Worm (Caenorhabditis elegans) whole organism, late embryonic: ENCODE data around the gene C17B7.5.

Experiments
- C08G9.2 ChIP-seq: sonication (generic microtip); optimal IDR thresholded peaks from 2 replicates; lab custom pipeline; 2016; ENCODE audit warnings: mild to moderate bottlenecking, missing genetic modification characterization, moderate library complexity, missing compliant biosample characterization
- C38D4.7 ChIP-seq: fragments of 200-800 bp; sonication (Bioruptor generic); optimal IDR thresholded peaks from 2 replicates; lab custom pipeline; 2018; ENCODE audit warnings: mild to moderate bottlenecking, missing genetic modification characterization, moderate library complexity, missing compliant biosample characterization
- K02D7.2 ChIP-seq: sonication (generic microtip); optimal IDR thresholded peaks from 2 replicates; lab custom pipeline; 2017; ENCODE audit warnings: mild to moderate bottlenecking, missing genetic modification characterization, missing compliant biosample characterization
- Y22D7AL.16 ChIP-seq: sonication (generic microtip); optimal IDR thresholded peaks from 2 replicates; lab custom pipeline; 2016; ENCODE audit warnings: missing genetic modification characterization, missing compliant biosample characterization
- ahr-1 ChIP-seq: sonication (generic microtip); optimal IDR thresholded peaks from 2 replicates; lab custom pipeline; 2016; ENCODE audit warnings: missing genetic modification characterization, missing compliant biosample characterization
- ceh-14 ChIP-seq: sonication (generic microtip); optimal IDR thresholded peaks from 2 replicates; lab custom pipeline; 2016; ENCODE audit warnings: missing genotype, missing genetic modification characterization, missing compliant biosample characterization
- ceh-31 ChIP-seq: sonication (generic microtip); optimal IDR thresholded peaks from 2 replicates; lab custom pipeline; 2016; ENCODE audit warnings: missing genetic modification characterization, missing compliant biosample characterization
- ceh-45 ChIP-seq: fragments of 200-800 bp; sonication (Bioruptor generic); IDR thresholded peaks from 2 replicates; pipeline ENCODE4 v1.3.6; 2022; ENCODE audit warnings: missing genetic modification reagents, missing genetic modification characterization, missing compliant biosample characterization
- ceh-6 ChIP-seq: fragments of 200-800 bp; sonication (Bioruptor generic); optimal IDR thresholded peaks from 2 replicates; lab custom pipeline; 2018; ENCODE audit warnings: mild to moderate bottlenecking, missing genetic modification characterization, missing compliant biosample characterization
- ceh-9 ChIP-seq: sonication (generic microtip); optimal IDR thresholded peaks from 2 replicates; lab custom pipeline; 2016; ENCODE audit warnings: mild to moderate bottlenecking, missing genetic modification characterization, inconsistent platforms, missing compliant biosample characterization
- dve-1 ChIP-seq: sonication (generic microtip); optimal IDR thresholded peaks from 2 replicates; lab custom pipeline; 2017; ENCODE audit warnings: antibody characterized with exemption, mild to moderate bottlenecking, missing genetic modification characterization, missing compliant biosample characterization
- eyg-1 ChIP-seq: sonication (generic microtip); optimal IDR thresholded peaks from 2 replicates; lab custom pipeline; 2016; ENCODE audit warnings: missing genotype, missing genetic modification characterization, missing compliant biosample characterization
- fax-1 ChIP-seq: sonication (generic microtip); optimal IDR thresholded peaks from 2 replicates; lab custom pipeline; 2016; ENCODE audit warnings: missing genotype, missing genetic modification characterization, missing compliant biosample characterization
- fkh-6 ChIP-seq: sonication (generic microtip); optimal IDR thresholded peaks from 2 replicates; lab custom pipeline; 2016; ENCODE audit warnings: missing genetic modification characterization, missing compliant biosample characterization
- hlh-15 ChIP-seq: sonication (generic microtip); optimal IDR thresholded peaks from 2 replicates; lab custom pipeline; 2016; ENCODE audit warnings: missing genetic modification characterization, missing compliant biosample characterization
- hlh-30 ChIP-seq: sonication (generic microtip); optimal IDR thresholded peaks from 2 replicates; lab custom pipeline; 2017; ENCODE audit warnings: antibody characterized with exemption, missing genetic modification characterization, missing compliant biosample characterization; ENCODE audit not compliant: insufficient read depth
- lin-11 ChIP-seq: fragments of 200-800 bp; sonication (Bioruptor generic); optimal IDR thresholded peaks from 2 replicates; lab custom pipeline; 2018; ENCODE audit warnings: mild to moderate bottlenecking, missing genetic modification characterization, missing compliant biosample characterization
- madf-2 ChIP-seq: sonication (generic microtip); optimal IDR thresholded peaks from 2 replicates; lab custom pipeline; 2017; ENCODE audit warnings: missing genetic modification characterization, missing compliant biosample characterization
- mec-3 ChIP-seq: sonication (generic microtip); optimal IDR thresholded peaks from 2 replicates; lab custom pipeline; 2016; ENCODE audit warnings: borderline replicate concordance, missing genetic modification characterization, missing compliant biosample characterization
- nhr-11 ChIP-seq: fragments of 150-350 bp; optimal IDR thresholded peaks from 2 replicates; lab custom pipeline; 2014; ENCODE audit warnings: missing biosample characterization, missing genetic modification characterization
- odd-2 ChIP-seq: sonication (generic microtip); optimal IDR thresholded peaks from 2 replicates; lab custom pipeline; 2017; ENCODE audit warnings: antibody characterized with exemption, mild to moderate bottlenecking, missing genetic modification characterization, missing compliant biosample characterization
- pag-3 ChIP-seq: sonication (generic microtip); optimal IDR thresholded peaks from 2 replicates; lab custom pipeline; 2016; ENCODE audit warnings: missing compliant biosample characterization, missing genetic modification characterization, borderline replicate concordance
- pat-9 ChIP-seq: fragments of 200-800 bp; sonication (Bioruptor generic); optimal IDR thresholded peaks from 2 replicates; lab custom pipeline; 2018; ENCODE audit warnings: mild to moderate bottlenecking, missing genetic modification characterization, moderate library complexity, missing compliant biosample characterization
- pax-1 ChIP-seq: fragments of 150-350 bp; optimal IDR thresholded peaks from 2 replicates; lab custom pipeline; 2014; ENCODE audit warnings: missing biosample characterization, missing genetic modification characterization
- pqm-1 ChIP-seq: sonication (generic microtip); optimal IDR thresholded peaks from 2 replicates; lab custom pipeline; 2016; ENCODE audit warnings: missing genetic modification characterization, missing compliant biosample characterization
- pros-1 ChIP-seq: fragments of 150-350 bp; optimal IDR thresholded peaks from 2 replicates; lab custom pipeline; 2014; ENCODE audit warnings: missing biosample characterization, missing genetic modification reagents, missing genetic modification characterization
- sox-4 ChIP-seq: sonication (generic microtip); optimal IDR thresholded peaks from 2 replicates; lab custom pipeline; 2017; ENCODE audit warnings: mild to moderate bottlenecking, missing genetic modification characterization, inconsistent platforms, missing compliant biosample characterization
- syd-9 ChIP-seq: sonication (generic microtip); optimal IDR thresholded peaks from 2 replicates; lab custom pipeline; 2016; ENCODE audit warnings: mild to moderate bottlenecking, missing genetic modification characterization, moderate library complexity, missing compliant biosample characterization
- tbx-2 ChIP-seq: sonication (generic microtip); optimal IDR thresholded peaks from 2 replicates; lab custom pipeline; 2016; ENCODE audit warnings: missing genetic modification characterization, missing compliant biosample characterization
- ttx-3 ChIP-seq: sonication (generic microtip); optimal IDR thresholded peaks from 2 replicates; lab custom pipeline; 2016; ENCODE audit warnings: missing genetic modification reagents, missing genetic modification characterization, missing compliant biosample characterization
- unc-3 ChIP-seq, 2 experiments: fragments of 200-800 bp in 1 of 2; sonication (Bioruptor generic) in 1 of 2; sonication (generic microtip) in 1 of 2; conservative IDR thresholded peaks in 1 of 2; optimal IDR thresholded peaks in 1 of 2; 2 replicates each; pipeline versions ENCODE4 v1.3.6 to Lab custom; 2016 to 2022; ENCODE audit warnings: missing compliant biosample characterization in 2 of 2, missing genetic modification characterization in 2 of 2, missing genetic modification reagents in 1 of 2
- unc-55 ChIP-seq: sonication (generic microtip); optimal IDR thresholded peaks from 2 replicates; lab custom pipeline; 2017; ENCODE audit warnings: missing biosample characterization, missing genetic modification reagents, missing genetic modification characterization
- zip-5 ChIP-seq: sonication (generic microtip); optimal IDR thresholded peaks from 2 replicates; lab custom pipeline; 2016; ENCODE audit warnings: missing genetic modification characterization, missing compliant biosample characterization
- ztf-16 ChIP-seq: sonication (generic microtip); optimal IDR thresholded peaks from 2 replicates; lab custom pipeline; 2017; ENCODE audit warnings: missing genetic modification characterization, missing compliant biosample characterization

C17B7.5 gene

DNA sequence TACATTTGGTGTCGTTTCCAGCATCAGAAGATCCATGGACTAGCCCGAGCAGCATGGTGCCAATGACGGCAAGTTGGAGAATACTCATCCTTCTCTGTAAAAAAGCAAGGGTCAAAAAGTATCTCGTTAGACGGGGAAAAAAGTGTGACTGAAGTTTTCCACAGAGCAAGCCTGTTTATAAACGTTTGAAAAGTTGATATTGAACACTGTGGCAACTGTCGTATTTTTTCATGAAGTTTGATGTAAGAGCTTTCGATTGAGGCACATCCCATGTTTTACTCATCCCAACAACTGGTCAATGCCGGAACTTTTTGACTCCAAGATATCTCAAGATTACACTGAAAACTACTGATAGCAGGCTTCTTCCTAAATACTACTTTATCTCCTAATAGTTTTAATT is 14.5 kb upstream of the C17B7.5 start, which contains the start of gene F35F10.13 (continued):
- TF ChIP-seq nhr-11 (tag; lab: Kevin White, UChicago): no peak

DNA sequence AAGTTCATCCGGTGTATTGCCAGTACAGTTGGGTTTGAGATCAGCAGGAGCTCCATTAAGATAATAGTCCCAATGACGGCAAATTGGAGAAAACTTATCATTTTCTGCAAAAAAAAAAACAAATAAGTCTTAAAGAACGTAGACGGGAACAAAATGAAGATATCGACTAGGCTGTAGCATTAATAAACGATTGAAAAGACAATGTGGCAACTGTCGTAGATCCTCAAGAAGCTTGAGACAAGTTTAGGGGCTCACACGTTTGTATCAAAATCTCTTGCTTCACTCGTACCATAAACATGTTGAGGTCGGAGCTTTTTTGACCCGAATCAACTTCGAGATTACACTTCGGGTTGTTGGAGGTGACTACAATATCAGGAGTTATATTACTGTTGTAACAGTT is 13.4 kb upstream of the C17B7.5 start, which contains the start of gene F35F10.14:
TSS of gene F35F10.14 (minus strand) at position 101 of the 400 bp plus-strand sequence.
- no peak for TF ChIP-seq syd-9 (tag; lab: Kevin White, UChicago)
- TF ChIP-seq ceh-14 (tag; lab: Kevin White, UChicago): no peak
- no peak for TF ChIP-seq ceh-31 (tag; lab: Kevin White, UChicago)
- no peak for TF ChIP-seq odd-2 (tag; lab: Kevin White, UChicago)
- no peak for TF ChIP-seq mec-3 (tag; lab: Kevin White, UChicago)
- TF ChIP-seq C08G9.2 (tag; lab: Kevin White, UChicago): no peak
- TF ChIP-seq pqm-1 (tag; lab: Kevin White, UChicago): no peak
- no peak for TF ChIP-seq sox-4 (tag; lab: Kevin White, UChicago)
- TF ChIP-seq ztf-16: no peak
- no peak for TF ChIP-seq ahr-1 (tag; lab: Kevin White, UChicago)
- no peak for TF ChIP-seq C38D4.7 (GFP tag; lab: Kevin White, UChicago)

DNA sequence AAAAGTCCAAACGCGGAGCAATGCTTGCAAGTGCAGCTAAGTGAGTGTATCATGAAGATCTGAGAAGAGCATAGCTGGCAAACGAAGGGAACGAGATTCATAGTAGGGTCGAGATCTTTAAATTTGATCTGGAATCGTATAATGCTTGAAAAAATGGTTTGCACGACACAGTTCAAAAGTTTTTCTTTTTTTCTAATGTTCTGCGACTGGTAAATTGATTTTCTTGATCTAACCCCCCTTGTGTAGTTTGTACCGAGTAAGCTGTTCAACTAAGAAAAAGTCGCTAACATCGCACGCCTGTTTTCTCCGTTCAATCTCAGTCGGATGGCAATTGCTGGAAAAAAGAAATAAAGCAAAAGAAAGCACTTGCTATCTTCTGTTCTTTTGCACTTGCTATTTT is 13.0 kb upstream of the C17B7.5 start, which contains the start of gene C17B7.14:
TSS of gene C17B7.14 (minus strand) at position 101 of the 400 bp plus-strand sequence.
- TF ChIP-seq nhr-11 (tag; lab: Kevin White, UChicago) (no peak), fkh-6 (tag; lab: Kevin White, UChicago) (no peak), Y22D7AL.16 (tag; lab: Kevin White, UChicago) (no peak), zip-5 (no peak), unc-55 (GFP tag; lab: Kevin White, UChicago) (no peak), sox-4 (tag; lab: Kevin White, UChicago) (no peak), lin-11 (tag; lab: Kevin White, UChicago) (no peak), tbx-2 (tag; lab: Kevin White, UChicago) (no peak), ceh-45 (GFP tag; lab: Robert Waterston, UW) (no peak), ceh-9 (tag; lab: Kevin White, UChicago) (no peak), ztf-16 (no peak), eyg-1 (no peak), pat-9 (tag; lab: Kevin White, UChicago) (no peak), pax-1 (tag; lab: Kevin White, UChicago) (no peak), pqm-1 (tag; lab: Kevin White, UChicago) (no peak), ttx-3 (tag; lab: Kevin White, UChicago) (no peak), hlh-30 (no peak), ceh-6 (GFP tag; lab: Kevin White, UChicago) (no peak), fax-1 (tag; lab: Kevin White, UChicago) (no peak)

DNA sequence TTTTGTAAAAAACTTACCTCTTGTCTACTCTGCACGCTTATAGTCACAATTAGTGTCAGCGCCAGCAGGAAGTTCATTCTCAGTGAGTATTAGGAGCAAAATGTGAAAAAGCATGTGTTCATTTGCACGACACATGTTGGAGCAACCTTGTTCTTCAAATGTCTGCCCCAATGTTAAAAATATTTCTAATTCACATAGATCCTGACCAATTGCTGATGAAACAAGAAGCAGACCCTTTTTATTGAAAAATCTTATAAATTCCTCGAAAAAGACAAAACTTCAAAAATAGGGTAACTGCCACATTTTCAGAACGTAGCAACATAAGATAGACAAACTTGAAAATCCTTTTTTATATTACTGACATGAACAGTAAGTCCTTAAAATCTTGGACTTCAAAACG is 9.3 kb upstream of the C17B7.5 start, which contains the start of gene C17B7.8:
TSS of gene C17B7.8 (minus strand) at position 101 of the 400 bp plus-strand sequence.
- TF ChIP-seq K02D7.2 (tag; lab: Kevin White, UChicago) (no peak), unc-3 (GFP tag; conservative IDR thresholded peaks at IDR 0.05; lab: Robert Waterston, UW) (no peak), unc-3 (tag; optimal IDR thresholded peaks at IDR 0.05; lab: Kevin White, UChicago) (no peak), dve-1 (tag; lab: Kevin White, UChicago) (no peak), madf-2 (tag; lab: Kevin White, UChicago) (no peak), hlh-15 (tag; lab: Kevin White, UChicago) (no peak), ceh-31 (tag; lab: Kevin White, UChicago) (no peak), mec-3 (tag; lab: Kevin White, UChicago) (no peak), pag-3 (tag; lab: Kevin White, UChicago) (no peak), pros-1 (tag; lab: Kevin White, UChicago) (no peak), fkh-6 (tag; lab: Kevin White, UChicago) (no peak), pat-9 (tag; lab: Kevin White, UChicago) (no peak)
- TF ChIP-seq, all 69 proteins: peak for 0
